Worm (Caenorhabditis elegans) whole organism, L4 larva: ENCODE data around the gene clc-8.
A peak's percentile ranks its signal among the peaks of the same experiment; 100 is the strongest.

Source experiments
- D1046.2 ChIP-seq: fragments of 200-800 bp; sonication (Bioruptor generic); IDR thresholded peaks from 2 replicates; pipeline ENCODE4 v1.3.6; 2022; ENCODE audit warnings: missing genetic modification characterization, missing compliant biosample characterization
- F10B5.3 ChIP-seq: sonication (generic microtip); optimal IDR thresholded peaks from 2 replicates; lab custom pipeline; 2016; ENCODE audit warnings: mild to moderate bottlenecking, missing genetic modification characterization, missing compliant biosample characterization
- F37D6.2 ChIP-seq: sonication (generic microtip); optimal IDR thresholded peaks from 2 replicates; lab custom pipeline; 2016; ENCODE audit warnings: mild to moderate bottlenecking, missing genetic modification characterization, missing compliant biosample characterization
- F44E2.7 ChIP-seq: fragments of 200-800 bp; sonication (Bioruptor generic); IDR thresholded peaks from 2 replicates; pipeline ENCODE4 v2.1.2; 2022; ENCODE audit warnings: missing genetic modification characterization, missing compliant biosample characterization
- T26A8.4 ChIP-seq: fragments of 200-800 bp; sonication (Bioruptor generic); IDR thresholded peaks from 2 replicates; pipeline ENCODE4 v1.3.6; 2022; ENCODE audit warnings: missing genetic modification characterization, missing compliant biosample characterization
- Y75B8A.6 ChIP-seq: fragments of 200-800 bp; sonication (Bioruptor generic); IDR thresholded peaks from 2 replicates; pipeline ENCODE4 v1.3.6; 2022; ENCODE audit warnings: missing genetic modification reagents, missing genetic modification characterization, missing compliant biosample characterization
- ZK337.2 ChIP-seq: fragments of 200-800 bp; sonication (Bioruptor generic); IDR thresholded peaks from 2 replicates; pipeline ENCODE4 v1.3.6; 2022; ENCODE audit warnings: missing genetic modification reagents, missing genetic modification characterization, missing compliant biosample characterization
- aha-1 ChIP-seq: fragments of 150-350 bp; peaks from one replicate; lab custom pipeline; 2014; ENCODE audit warnings: missing biosample characterization, missing genetic modification characterization
- ceh-82 ChIP-seq: sonication (generic microtip); optimal IDR thresholded peaks from 2 replicates; lab custom pipeline; 2017; ENCODE audit warnings: missing biosample characterization, missing genetic modification characterization
- daf-19 ChIP-seq: fragments of 200-800 bp; sonication (Bioruptor generic); conservative IDR thresholded peaks from 2 replicates; pipeline ENCODE4 v1.3.6; 2022; ENCODE audit warnings: missing genetic modification characterization, missing compliant biosample characterization
- daf-8 ChIP-seq: fragments of 200-800 bp; sonication (Bioruptor generic); IDR thresholded peaks from 2 replicates; pipeline ENCODE4 v1.3.6; 2022; ENCODE audit warnings: missing genetic modification characterization, missing compliant biosample characterization
- dmd-9 ChIP-seq: fragments of 200-800 bp; sonication (Bioruptor generic); IDR thresholded peaks from 2 replicates; pipeline ENCODE4 v1.3.6; 2022; ENCODE audit warnings: missing genetic modification reagents, missing genetic modification characterization, missing compliant biosample characterization
- duxl-1 ChIP-seq: sonication (generic microtip); optimal IDR thresholded peaks from 2 replicates; lab custom pipeline; 2016; ENCODE audit warnings: mild to moderate bottlenecking, missing genetic modification characterization, moderate library complexity, missing compliant biosample characterization; ENCODE audit not compliant: poor library complexity
- dve-1 ChIP-seq: sonication (generic microtip); optimal IDR thresholded peaks from 2 replicates; lab custom pipeline; 2017; ENCODE audit warnings: antibody characterized with exemption, mild to moderate bottlenecking, missing genetic modification characterization, missing compliant biosample characterization; ENCODE audit not compliant: insufficient read depth
- fkh-10 ChIP-seq: fragments of 150-350 bp; optimal IDR thresholded peaks from 2 replicates; lab custom pipeline; 2014; ENCODE audit warnings: missing biosample characterization, missing genetic modification reagents, missing genetic modification characterization
- fos-1 ChIP-seq: fragments of 150-350 bp; optimal IDR thresholded peaks from 2 replicates; lab custom pipeline; 2014; ENCODE audit warnings: missing biosample characterization, missing genetic modification characterization
- hif-1 ChIP-seq, 2 experiments: sonication (generic microtip); optimal IDR thresholded peaks; 2 replicates each; lab custom pipeline; 2016 to 2017; ENCODE audit warnings: missing compliant biosample characterization in 2 of 2, missing genetic modification characterization in 2 of 2, missing genetic modification reagents in 2 of 2, missing genotype in 2 of 2, mild to moderate bottlenecking in 1 of 2
- hlh-11 ChIP-seq: fragments of 200-800 bp; sonication (Bioruptor generic); optimal IDR thresholded peaks from 2 replicates; lab custom pipeline; 2018; ENCODE audit warnings: mild to moderate bottlenecking, missing genetic modification characterization, missing compliant biosample characterization
- hlh-30 ChIP-seq: sonication (generic microtip); optimal IDR thresholded peaks from 2 replicates; lab custom pipeline; 2017; ENCODE audit warnings: antibody characterized with exemption, mild to moderate bottlenecking, missing genetic modification characterization, missing compliant biosample characterization; ENCODE audit not compliant: insufficient read depth
- jun-1 ChIP-seq: fragments of 150-350 bp; optimal IDR thresholded peaks from 2 replicates; lab custom pipeline; 2014; ENCODE audit warnings: missing biosample characterization, missing genetic modification reagents, missing genetic modification characterization
- lim-7 ChIP-seq: fragments of 200-800 bp; sonication (Bioruptor generic); IDR thresholded peaks from 2 replicates; pipeline ENCODE4 v1.3.6; 2022; ENCODE audit warnings: missing genetic modification characterization, missing compliant biosample characterization
- lin-1 ChIP-seq: fragments of 200-800 bp; sonication (Bioruptor generic); IDR thresholded peaks from 2 replicates; pipeline ENCODE4 v1.3.6; 2022; ENCODE audit warnings: missing genetic modification reagents, missing genetic modification characterization, missing compliant biosample characterization
- lin-39 ChIP-seq: fragments of 150-350 bp; optimal IDR thresholded peaks from 2 replicates; lab custom pipeline; 2014; ENCODE audit warnings: missing biosample characterization, missing genetic modification reagents, missing genetic modification characterization
- lir-3 ChIP-seq: sonication (generic microtip); optimal IDR thresholded peaks from 2 replicates; lab custom pipeline; 2016; ENCODE audit warnings: mild to moderate bottlenecking, missing genetic modification characterization, missing compliant biosample characterization
- lsy-2 ChIP-seq, 2 experiments: fragments of 150-350 bp in 1 of 2; sonication (generic microtip) in 1 of 2; optimal IDR thresholded peaks; 2 replicates each; lab custom pipeline; 2014 to 2017; ENCODE audit warnings: missing biosample characterization in 2 of 2, missing genetic modification characterization in 2 of 2
- mdl-1 ChIP-seq, 2 experiments: fragments of 150-350 bp in 1 of 2; sonication (generic microtip) in 1 of 2; optimal IDR thresholded peaks; 2 replicates each; lab custom pipeline; 2014 to 2017; ENCODE audit warnings: missing biosample characterization in 2 of 2, missing genetic modification characterization in 2 of 2
- mdt-29 ChIP-seq: fragments of 200-800 bp; sonication (Bioruptor generic); IDR thresholded peaks from 2 replicates; pipeline ENCODE4 v1.3.6; 2022; ENCODE audit warnings: missing genetic modification reagents, missing genetic modification characterization, missing compliant biosample characterization
- mep-1 ChIP-seq: fragments of 150-350 bp; sonication (generic microtip); optimal IDR thresholded peaks from 3 replicates; lab custom pipeline; 2014; ENCODE audit warnings: missing biosample characterization, missing genetic modification characterization
- mxl-3 ChIP-seq: fragments of 200-800 bp; sonication (Bioruptor generic); optimal IDR thresholded peaks from 2 replicates; lab custom pipeline; 2018; ENCODE audit warnings: mild to moderate bottlenecking, missing genetic modification characterization, missing compliant biosample characterization
- nhr-102 ChIP-seq: sonication (generic microtip); optimal IDR thresholded peaks from 2 replicates; lab custom pipeline; 2016; ENCODE audit warnings: mild to moderate bottlenecking, missing genetic modification characterization, moderate library complexity, missing compliant biosample characterization
- nhr-11 ChIP-seq: fragments of 150-350 bp; optimal IDR thresholded peaks from 2 replicates; lab custom pipeline; 2014; ENCODE audit warnings: missing biosample characterization, missing genetic modification characterization
- nhr-111 ChIP-seq: fragments of 200-800 bp; sonication (Bioruptor generic); optimal IDR thresholded peaks from 2 replicates; lab custom pipeline; 2018; ENCODE audit warnings: mild to moderate bottlenecking, missing genetic modification characterization, missing compliant biosample characterization
- nhr-28 ChIP-seq: fragments of 150-350 bp; optimal IDR thresholded peaks from 2 replicates; lab custom pipeline; 2014; ENCODE audit warnings: missing biosample characterization, missing genetic modification characterization
- nhr-48 ChIP-seq: sonication (generic microtip); optimal IDR thresholded peaks from 2 replicates; lab custom pipeline; 2016; ENCODE audit warnings: mild to moderate bottlenecking, missing genetic modification characterization, missing compliant biosample characterization
- nhr-77 ChIP-seq: fragments of 150-350 bp; optimal IDR thresholded peaks from 2 replicates; lab custom pipeline; 2014; ENCODE audit warnings: missing biosample characterization, missing genetic modification characterization
- pha-4 ChIP-seq, 2 experiments: fragments of 150-350 bp in 1 of 2; fragments of 200-800 bp in 1 of 2; sonication (Bioruptor generic) in 1 of 2; IDR thresholded peaks in 1 of 2; optimal IDR thresholded peaks in 1 of 2; 2 replicates each; pipeline versions ENCODE4 v1.3.6 to Lab custom; 2014 to 2022; ENCODE audit warnings: missing genetic modification characterization in 2 of 2, missing genetic modification reagents in 2 of 2, missing biosample characterization in 1 of 2, missing compliant biosample characterization in 1 of 2
- pqm-1 ChIP-seq: sonication (generic microtip); optimal IDR thresholded peaks from 2 replicates; lab custom pipeline; 2017; ENCODE audit warnings: missing biosample characterization, missing genetic modification characterization
- rbr-2 ChIP-seq: sonication (generic microtip); optimal IDR thresholded peaks from 2 replicates; lab custom pipeline; 2016; ENCODE audit warnings: missing genotype, missing genetic modification characterization, missing compliant biosample characterization
- snpc-4 ChIP-seq: fragments of 150-350 bp; optimal IDR thresholded peaks from 2 replicates; lab custom pipeline; 2014; ENCODE audit warnings: missing biosample characterization, missing genetic modification characterization
- spr-1 ChIP-seq: sonication (generic microtip); optimal IDR thresholded peaks from 2 replicates; lab custom pipeline; 2016; ENCODE audit warnings: mild to moderate bottlenecking, missing genetic modification characterization, missing compliant biosample characterization
- spr-3 ChIP-seq: fragments of 200-800 bp; sonication (Bioruptor generic); optimal IDR thresholded peaks from 2 replicates; lab custom pipeline; 2018; ENCODE audit warnings: mild to moderate bottlenecking, missing genetic modification characterization, missing compliant biosample characterization
- zfp-3 ChIP-seq: fragments of 200-800 bp; sonication (Bioruptor generic); conservative IDR thresholded peaks from 2 replicates; pipeline ENCODE4 v1.3.6; 2022; ENCODE audit warnings: missing genetic modification reagents, missing genetic modification characterization, missing compliant biosample characterization
- zip-2 ChIP-seq: fragments of 150-350 bp; optimal IDR thresholded peaks from 2 replicates; lab custom pipeline; 2014; ENCODE audit warnings: missing biosample characterization, missing genetic modification characterization

The clc-8 gene

DNA sequence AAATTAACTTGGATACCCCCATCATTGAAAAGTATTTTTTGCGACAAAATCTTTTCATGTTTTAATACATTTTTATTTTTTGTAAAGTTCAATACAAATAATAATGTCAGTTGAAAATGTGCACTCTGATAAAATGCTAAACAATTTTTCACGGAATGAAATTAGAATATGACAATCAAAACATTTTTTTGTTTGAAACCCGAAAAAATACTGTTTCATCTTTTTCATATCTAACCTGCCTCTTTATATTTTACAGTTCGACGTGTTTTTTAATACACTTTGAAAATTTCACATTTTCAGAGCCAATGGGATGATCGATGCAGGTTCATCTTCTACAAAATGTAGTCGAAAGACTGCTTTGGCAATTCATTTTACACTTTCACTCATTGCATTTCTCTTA, at the start of gene clc-8:
Gene clc-8 (plus strand): TSS at position 301 of the 400 bp plus-strand sequence.
- TF ChIP-seq lin-39: no peak
- no peak for TF ChIP-seq lim-7 (GFP tag; lab: Robert Waterston, UW)
- TF ChIP-seq ceh-82: no peak
- no peak for TF ChIP-seq T26A8.4 (GFP tag; lab: Robert Waterston, UW)
- TF ChIP-seq, all 104 proteins: peak for 0

DNA sequence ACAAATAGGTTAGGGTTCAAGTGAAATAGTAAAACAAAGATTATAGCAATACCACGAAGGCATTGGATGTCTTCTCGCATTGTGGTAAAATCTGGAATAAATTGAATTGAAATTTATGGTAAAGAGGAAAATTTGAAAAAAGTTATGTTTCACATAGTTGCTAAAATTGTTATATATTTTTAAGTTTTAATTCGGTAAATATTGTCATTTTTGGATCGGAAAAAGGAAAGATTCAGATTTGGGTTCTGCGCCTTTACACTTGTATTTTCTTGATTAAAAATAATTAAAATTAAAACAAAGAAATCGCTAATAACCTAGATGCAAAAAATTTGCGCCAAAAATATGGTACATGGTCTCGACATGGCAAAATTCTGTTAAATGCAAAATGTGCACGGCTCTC, 43.3 kb upstream of the clc-8 start, which contains the start of gene oac-56:
Gene oac-56 (minus strand): TSS at position 101 of the 400 bp plus-strand sequence.
- TF ChIP-seq nhr-111 (no peak), lin-1 (GFP tag; lab: Robert Waterston, UW) (no peak), hif-1 (tag; optimal IDR thresholded peaks at IDR 0.05; lab: Kevin White, UChicago) (no peak), spr-3 (GFP tag; lab: Kevin White, UChicago) (no peak), ZK337.2 (no peak), jun-1 (no peak), mxl-3 (GFP tag; lab: Kevin White, UChicago) (no peak), nhr-28 (tag; lab: Kevin White, UChicago) (no peak), nhr-77 (tag; lab: Kevin White, UChicago) (no peak), daf-8 (GFP tag; lab: Robert Waterston, UW) (no peak), F10B5.3 (tag; lab: Kevin White, UChicago) (no peak), mep-1 (tag; lab: Kevin White, UChicago) (no peak)

DNA sequence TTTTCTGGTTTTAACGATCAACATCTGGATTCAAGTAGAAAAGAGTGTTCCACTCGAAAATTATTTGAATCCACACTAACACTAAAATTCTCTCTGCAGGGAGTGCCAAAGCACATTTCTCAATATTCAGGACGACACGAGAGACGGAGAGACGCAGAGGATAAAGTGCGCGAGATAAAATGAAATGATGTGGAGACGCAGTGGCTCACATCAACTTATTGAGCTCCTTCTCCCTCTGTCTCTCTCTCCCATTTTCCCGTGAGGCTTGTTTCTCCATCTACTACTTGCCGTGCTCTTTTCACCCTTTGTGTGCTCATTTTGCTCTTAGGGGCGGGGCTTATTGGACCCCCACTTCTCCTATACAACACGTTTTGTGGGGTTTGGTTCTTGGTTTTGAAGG, 37.8 kb upstream of the clc-8 start:
- TF ChIP-seq D1046.2 (no peak), lin-39 (no peak), mdl-1 (tag; optimal IDR thresholded peaks at IDR 0.05; lab: Kevin White, UChicago) (peak in 1 of 2 experiments; percentile 1), dve-1 (tag; lab: Kevin White, UChicago) (no peak), aha-1 (tag; lab: Kevin White, UChicago) (peak; percentile 78), snpc-4 (tag; lab: Kevin White, UChicago) (no peak), lsy-2 (tag; optimal IDR thresholded peaks at IDR 0.05; lab: Kevin White, UChicago) (no peak), lir-3 (tag; lab: Kevin White, UChicago) (no peak), Y75B8A.6 (GFP tag; lab: Robert Waterston, UW) (no peak), hlh-30 (tag; lab: Kevin White, UChicago) (peak; percentile 28), nhr-111 (no peak), hlh-11 (no peak), rbr-2 (tag; lab: Kevin White, UChicago) (peak; percentile 30), pqm-1 (tag; lab: Kevin White, UChicago) (no peak), nhr-48 (tag; lab: Kevin White, UChicago) (no peak), daf-19 (GFP tag; lab: Robert Waterston, UW) (no peak), duxl-1 (tag; lab: Kevin White, UChicago) (no peak), zip-2 (tag; lab: Kevin White, UChicago) (no peak), zfp-3 (GFP tag; lab: Robert Waterston, UW) (no peak), F44E2.7 (GFP tag; lab: Robert Waterston, UW) (no peak), mdt-29 (GFP tag; lab: Robert Waterston, UW) (no peak), nhr-11 (tag; lab: Kevin White, UChicago) (no peak), fos-1 (tag; lab: Kevin White, UChicago) (no peak), fkh-10 (GFP tag; lab: Kevin White, UChicago) (peak; percentile 19), dmd-9 (GFP tag; lab: Robert Waterston, UW) (no peak), spr-1 (tag; lab: Kevin White, UChicago) (no peak), nhr-102 (tag; lab: Kevin White, UChicago) (no peak), pha-4 (GFP tag; IDR thresholded peaks at IDR 0.05; lab: Robert Waterston, UW) (no peak), pha-4 (tag; optimal IDR thresholded peaks at IDR 0.05; lab: Kevin White, UChicago) (no peak), F37D6.2 (tag; lab: Kevin White, UChicago) (peak; percentile 4), lim-7 (GFP tag; lab: Robert Waterston, UW) (no peak)
